Fruit fly (Drosophila melanogaster): Measurements from ENCODE around the gene Gr64e.

Gene Gr64e

dm6 chr3L:4021260-4021831, 10.6 kb upstream of the Gr64e start, which contains the start of gene Mul1 (continued):
- TF ChIP-seq CG1832 (GFP tag; optimal IDR thresholded peaks at IDR 0.05) (no peak), BEAF-32 (GFP tag; optimal IDR thresholded peaks at IDR 0.05) (peak; percentile 36), CG1792 (GFP tag; optimal IDR thresholded peaks at IDR 0.05) (no peak), ken (GFP tag; IDR thresholded peaks at IDR 0.05) (no peak), HLHmδ (GFP tag; optimal IDR thresholded peaks at IDR 0.05) (no peak), CG4424 (GFP tag; optimal IDR thresholded peaks at IDR 0.05) (peak; percentile 84), CG31388 (GFP tag; optimal IDR thresholded peaks at IDR 0.05) (no peak), E2f2 (GFP tag; IDR thresholded peaks at IDR 0.05) (peak; percentile 93), CG4730 (GFP tag; IDR thresholded peaks at IDR 0.05) (no peak), CG3847 (GFP tag; IDR thresholded peaks at IDR 0.05) (no peak), trem (tag; optimal IDR thresholded peaks at IDR 0.05) (peak; percentile 43), CG4854 (GFP tag; optimal IDR thresholded peaks at IDR 0.05) (no peak), Dp (GFP tag; optimal IDR thresholded peaks at IDR 0.05) (peak; percentile 91), Hmr (GFP tag; optimal IDR thresholded peaks at IDR 0.05) (peak; percentile 17), btn (GFP tag; optimal IDR thresholded peaks at IDR 0.05) (no peak), tin (GFP tag; optimal IDR thresholded peaks at IDR 0.05) (no peak), CG13287 (GFP tag; IDR thresholded peaks at IDR 0.05; ENCODE audit: partially characterized antibody) (peak; percentile 54; the same call in 1 of the 2 replicates), CG6813 (GFP tag; optimal IDR thresholded peaks at IDR 0.05) (no peak), nmo (GFP tag; optimal IDR thresholded peaks at IDR 0.05) (peak; percentile 37), CG2678 (tag; optimal IDR thresholded peaks at IDR 0.05) (no peak), Lhr (GFP tag; optimal IDR thresholded peaks at IDR 0.05) (peak; percentile 54), CG17829 (tag; optimal IDR thresholded peaks at IDR 0.05) (peak; percentile 12), Mrtf (GFP tag; IDR thresholded peaks at IDR 0.05) (no peak), CG4617 (GFP tag; optimal IDR thresholded peaks at IDR 0.05; ENCODE audit: borderline replicate concordance) (peak; percentile 25), lov (optimal IDR thresholded peaks at IDR 0.05) (no peak), lov (GFP tag; IDR thresholded peaks at IDR 0.05) (no peak), nerfin-1 (tag; optimal IDR thresholded peaks at IDR 0.05) (peak; percentile 51), Doc3 (GFP tag; IDR thresholded peaks at IDR 0.05; ENCODE audit: partially characterized antibody) (no peak), eyg (GFP tag; optimal IDR thresholded peaks at IDR 0.05) (no peak), ato (GFP tag; IDR thresholded peaks at IDR 0.05; ENCODE audit: partially characterized antibody) (no peak), CG9817 (tag; optimal IDR thresholded peaks at IDR 0.05) (no peak), sd (tag; optimal IDR thresholded peaks at IDR 0.05) (peak; percentile 10), crp (GFP tag; optimal IDR thresholded peaks at IDR 0.05) (peak; percentile 68 to 92), CG34422 (GFP tag; IDR thresholded peaks at IDR 0.05) (no peak), gfzf (GFP tag; optimal IDR thresholded peaks at IDR 0.05) (peak; percentile 88), pzg (GFP tag; optimal IDR thresholded peaks at IDR 0.05) (peak; percentile 92), Scr (GFP tag; IDR thresholded peaks at IDR 0.05; ENCODE audit: partially characterized antibody) (no peak), Pdp1 (GFP tag; optimal IDR thresholded peaks at IDR 0.05) (peak in 1 of 2 experiments; percentile 77), Mes4 (GFP tag; optimal IDR thresholded peaks at IDR 0.05) (no peak), CG7839 (tag; optimal IDR thresholded peaks at IDR 0.05) (no peak), ro (GFP tag; IDR thresholded peaks at IDR 0.05) (no peak), CG7928 (GFP tag; optimal IDR thresholded peaks at IDR 0.05) (no peak), CG12659 (GFP tag; optimal IDR thresholded peaks at IDR 0.05) (peak; percentile 46), stwl (tag; optimal IDR thresholded peaks at IDR 0.05) (peak; percentile 86), CG17186 (GFP tag; optimal IDR thresholded peaks at IDR 0.05) (peak; percentile 24), CG32532 (GFP tag; IDR thresholded peaks at IDR 0.05) (no peak), CG34224 (GFP tag; IDR thresholded peaks at IDR 0.05; ENCODE audit: partially characterized antibody) (peak; percentile 15; the same call in 1 of the 3 replicates), Abd-B (GFP tag; optimal IDR thresholded peaks at IDR 0.05) (no peak), sim (GFP tag; IDR thresholded peaks at IDR 0.05) (no peak)

Data from whole organism, embryonic.